Worm (Caenorhabditis elegans) whole organism, L2 larva: ENCODE data around the gene unc-84.

ENCODE experiments used
- ama-1 ChIP-seq: fragments of 150-350 bp; optimal IDR thresholded peaks from 2 replicates; lab custom pipeline; 2018; ENCODE audit warnings: inconsistent platforms
- lin-13 ChIP-seq: fragments of 150-350 bp; optimal IDR thresholded peaks from 2 replicates; lab custom pipeline; 2014; ENCODE audit warnings: missing biosample characterization, missing genetic modification reagents, missing genetic modification characterization
- mdl-1 ChIP-seq, 2 experiments: fragments of 150-350 bp in 1 of 2; sonication (generic microtip) in 1 of 2; optimal IDR thresholded peaks; 2 replicates each; lab custom pipeline; 2017; ENCODE audit warnings: missing biosample characterization in 2 of 2, missing genetic modification characterization in 2 of 2
- nhr-11 ChIP-seq: fragments of 150-350 bp; optimal IDR thresholded peaks from 2 replicates; lab custom pipeline; 2014; ENCODE audit warnings: missing biosample characterization, missing genetic modification characterization
- nhr-77 ChIP-seq: fragments of 150-350 bp; optimal IDR thresholded peaks from 2 replicates; lab custom pipeline; 2014; ENCODE audit warnings: missing biosample characterization, missing genetic modification characterization
- skn-1 ChIP-seq: sonication (generic microtip); optimal IDR thresholded peaks from 2 replicates; lab custom pipeline; 2017; ENCODE audit warnings: missing biosample characterization, missing genetic modification characterization
- sma-9 ChIP-seq, 2 experiments: fragments of 150-350 bp in 1 of 2; sonication (generic microtip) in 1 of 2; optimal IDR thresholded peaks; 2 replicates each; lab custom pipeline; 2014 to 2016; ENCODE audit warnings: missing genetic modification characterization in 2 of 2, mild to moderate bottlenecking in 1 of 2, missing biosample characterization in 1 of 2, missing compliant biosample characterization in 1 of 2, missing genetic modification reagents in 1 of 2, moderate library complexity in 1 of 2
- snpc-4 ChIP-seq: fragments of 150-350 bp; optimal IDR thresholded peaks from 2 replicates; lab custom pipeline; 2014; ENCODE audit warnings: missing biosample characterization, missing genetic modification characterization
- unc-55 ChIP-seq: fragments of 150-350 bp; sonication (generic microtip); optimal IDR thresholded peaks from 3 replicates; lab custom pipeline; 2014; ENCODE audit warnings: missing biosample characterization, missing genetic modification reagents, missing genetic modification characterization
- ztf-11 ChIP-seq: sonication (generic microtip); optimal IDR thresholded peaks from 2 replicates; lab custom pipeline; 2017; ENCODE audit warnings: missing biosample characterization, missing genetic modification characterization

- TF ChIP-seq ama-1 (lab: Kevin White, UChicago) (no peak), snpc-4 (tag; lab: Kevin White, UChicago) (no peak), unc-55 (no peak), nhr-77 (tag; lab: Kevin White, UChicago) (no peak), nhr-11 (tag; lab: Kevin White, UChicago) (no peak), mdl-1 (tag; optimal IDR thresholded peaks at IDR 0.05; lab: Kevin White, UChicago) (no peak), sma-9 (GFP tag; optimal IDR thresholded peaks at IDR 0.05; lab: Kevin White, UChicago) (no peak), sma-9 (tag; optimal IDR thresholded peaks at IDR 0.05; lab: Kevin White, UChicago) (no peak), ztf-11 (tag; lab: Kevin White, UChicago) (no peak), lin-13 (no peak), skn-1 (tag; lab: Kevin White, UChicago) (no peak)
Observed at ce11 chrX:13578483-13578882, 6.1 kb upstream of the unc-84 start, which contains the start of gene F54B11.11.
